Worm (Caenorhabditis elegans): ENCODE measurements around the gene Y39B6A.43.

ce11 chrV:18998045-18998444 lies 30.4 kb upstream of the Y39B6A.43 start, which contains the start of gene tgt-2:
- no peak for TF ChIP-seq unc-130 (GFP tag; optimal IDR thresholded peaks at IDR 0.05)
- no peak for TF ChIP-seq unc-62 (GFP tag; optimal IDR thresholded peaks at IDR 0.05 in 1 of 2)
- no peak for TF ChIP-seq unc-62 (tag; optimal IDR thresholded peaks at IDR 0.05)
- no peak for TF ChIP-seq fos-1 (tag; optimal IDR thresholded peaks at IDR 0.05)
- no peak for TF ChIP-seq set-16 (GFP tag; IDR thresholded peaks at IDR 0.05)
- no peak for TF ChIP-seq lsy-2 (tag; optimal IDR thresholded peaks at IDR 0.05)
- TF ChIP-seq jun-1 (tag; optimal IDR thresholded peaks at IDR 0.05) = no peak
- TF ChIP-seq mep-1 (tag; optimal IDR thresholded peaks at IDR 0.05) = no peak
- no peak for TF ChIP-seq mdl-1 (tag; optimal IDR thresholded peaks at IDR 0.05)
- TF ChIP-seq nhr-48 (tag; optimal IDR thresholded peaks at IDR 0.05) = no peak
- no peak for TF ChIP-seq nhr-76 (tag; optimal IDR thresholded peaks at IDR 0.05)
- no peak for TF ChIP-seq ceh-20 (GFP tag; IDR thresholded peaks at IDR 0.05)
- no peak for TF ChIP-seq dmd-6 (GFP tag; IDR thresholded peaks at IDR 0.05)

All from whole organism, L4 larva.